Worm (Caenorhabditis elegans) whole organism, early embryonic: ENCODE data around the gene Y41E3.19.

Source experiments
- B0310.2 ChIP-seq: sonication (generic microtip); optimal IDR thresholded peaks from 2 replicates; lab custom pipeline; 2016; ENCODE audit warnings: mild to moderate bottlenecking, missing genetic modification characterization, missing compliant biosample characterization
- F13C5.2 ChIP-seq: sonication (generic microtip); optimal IDR thresholded peaks from 2 replicates; lab custom pipeline; 2017; ENCODE audit warnings: mild to moderate bottlenecking, missing genetic modification characterization, inconsistent platforms, missing compliant biosample characterization
- aly-1 ChIP-seq: sonication (generic microtip); optimal IDR thresholded peaks from 2 replicates; lab custom pipeline; 2016; ENCODE audit warnings: missing genetic modification characterization, missing compliant biosample characterization
- ama-1 ChIP-seq: fragments of 150-350 bp; optimal IDR thresholded peaks from 2 replicates; lab custom pipeline; 2014
- ceh-13 ChIP-seq: fragments of 200-800 bp; sonication (Bioruptor generic); optimal IDR thresholded peaks from 2 replicates; lab custom pipeline; 2018; ENCODE audit warnings: mild to moderate bottlenecking, missing genetic modification characterization, missing compliant biosample characterization
- flt-1 ChIP-seq: fragments of 200-800 bp; sonication (Bioruptor generic); IDR thresholded peaks from 2 replicates; pipeline ENCODE4 v1.3.6; 2022; ENCODE audit warnings: missing genetic modification characterization, missing compliant biosample characterization
- hmbx-1 ChIP-seq: sonication (generic microtip); optimal IDR thresholded peaks from 2 replicates; lab custom pipeline; 2016; ENCODE audit warnings: mild to moderate bottlenecking, missing genetic modification characterization, missing compliant biosample characterization
- hmg-4 ChIP-seq: fragments of 200-800 bp; sonication (Bioruptor generic); optimal IDR thresholded peaks from 2 replicates; lab custom pipeline; 2018; ENCODE audit warnings: mild to moderate bottlenecking, missing genetic modification characterization, missing compliant biosample characterization
- pes-1 ChIP-seq: fragments of 200-800 bp; sonication (Bioruptor generic); IDR thresholded peaks from 2 replicates; pipeline ENCODE4 v1.3.6; 2022; ENCODE audit warnings: missing genetic modification reagents, missing genetic modification characterization, missing compliant biosample characterization
- scrt-1 ChIP-seq: fragments of 200-800 bp; sonication (Bioruptor generic); IDR thresholded peaks from 2 replicates; pipeline ENCODE4 v1.3.6; 2022; ENCODE audit warnings: missing genetic modification characterization, missing compliant biosample characterization
- sea-1 ChIP-seq: fragments of 200-800 bp; sonication (Bioruptor generic); conservative IDR thresholded peaks from 2 replicates; pipeline ENCODE4 v1.3.6; 2022; ENCODE audit warnings: missing genetic modification characterization, missing compliant biosample characterization
- tbx-11 ChIP-seq: fragments of 200-800 bp; sonication (Bioruptor generic); IDR thresholded peaks from 2 replicates; pipeline ENCODE4 v1.3.6; 2022; ENCODE audit warnings: missing genetic modification characterization, missing compliant biosample characterization
- tbx-37 ChIP-seq: fragments of 200-800 bp; sonication (Bioruptor generic); conservative IDR thresholded peaks from 2 replicates; pipeline ENCODE4 v1.3.6; 2022; ENCODE audit warnings: missing genetic modification reagents, missing genetic modification characterization, missing compliant biosample characterization
- tra-4 ChIP-seq: sonication (generic microtip); optimal IDR thresholded peaks from 2 replicates; lab custom pipeline; 2017; ENCODE audit warnings: missing genetic modification characterization, missing compliant biosample characterization

DNA sequence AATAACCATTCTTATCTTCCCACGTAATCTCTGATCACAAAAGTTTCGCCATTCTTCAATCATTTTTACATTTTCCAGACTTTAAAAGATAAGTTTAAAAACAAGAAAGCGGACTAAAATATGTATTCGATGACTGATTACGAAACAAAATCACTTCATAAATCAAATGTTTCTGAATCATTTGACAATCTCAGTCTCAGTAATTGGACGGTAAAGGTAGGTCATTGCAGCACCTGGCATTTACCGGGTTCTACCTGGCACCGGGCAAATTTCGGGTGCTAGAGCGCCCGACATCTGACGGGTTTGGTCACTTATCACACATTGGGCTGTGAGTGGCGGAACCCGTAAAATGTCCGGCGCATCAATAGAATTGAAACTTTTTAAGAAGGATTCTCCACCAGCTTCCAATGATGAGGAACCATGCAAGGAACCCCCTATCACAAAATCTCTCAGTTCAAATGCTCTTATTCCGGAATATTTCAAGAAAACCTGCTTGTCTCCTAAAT lies at the start of gene Y41E3.19:
- TF ChIP-seq ama-1 (lab: Kevin White, UChicago) (no peak), tbx-11 (GFP tag; lab: Robert Waterston, UW) (no peak), hmg-4 (no peak), scrt-1 (no peak), hmbx-1 (tag; lab: Kevin White, UChicago) (no peak), tra-4 (tag; lab: Kevin White, UChicago) (no peak), B0310.2 (tag; lab: Kevin White, UChicago) (no peak), tbx-37 (GFP tag; lab: Robert Waterston, UW) (no peak), flt-1 (GFP tag; lab: Robert Waterston, UW) (no peak), F13C5.2 (tag; lab: Kevin White, UChicago) (no peak), pes-1 (GFP tag; lab: Robert Waterston, UW) (no peak), sea-1 (no peak), aly-1 (no peak), ceh-13 (GFP tag; lab: Kevin White, UChicago) (no peak)
